Fruit fly (Drosophila melanogaster) whole organism, prepupa: ENCODE data around the gene Abcd1.

Experiments
- CG10631 ChIP-seq: fragments of 200-800 bp; sonication (Bioruptor generic); optimal IDR thresholded peaks from 2 replicates; lab custom pipeline; 2016; ENCODE audit warnings: missing biosample characterization, missing genetic modification characterization
- CG10669 ChIP-seq: fragments of 200-800 bp; sonication (Bioruptor generic); optimal IDR thresholded peaks from 3 replicates; lab custom pipeline; 2018; ENCODE audit warnings: missing biosample characterization, mild to moderate bottlenecking, missing genetic modification characterization, moderate library complexity
- CG11902 ChIP-seq: fragments of 200-800 bp; sonication (Bioruptor generic); optimal IDR thresholded peaks from 3 replicates; lab custom pipeline; 2016; ENCODE audit warnings: missing biosample characterization, missing genetic modification characterization
- CG3032 ChIP-seq: fragments of 200-800 bp; optimal IDR thresholded peaks from 2 replicates; lab custom pipeline; 2019; ENCODE audit warnings: missing biosample characterization, mild to moderate bottlenecking, missing genetic modification characterization, moderate library complexity
- CG31627 ChIP-seq: fragments of 200-800 bp; sonication (Bioruptor generic); optimal IDR thresholded peaks from 3 replicates; lab custom pipeline; 2016; ENCODE audit warnings: missing biosample characterization, missing genetic modification characterization
- CG32006 ChIP-seq: fragments of 200-800 bp; sonication (Bioruptor generic); optimal IDR thresholded peaks from 3 replicates; lab custom pipeline; 2017; ENCODE audit warnings: missing biosample characterization, mild to moderate bottlenecking, missing genetic modification characterization
- CG3919 ChIP-seq: fragments of 200-800 bp; sonication (Bioruptor generic); optimal IDR thresholded peaks from 3 replicates; lab custom pipeline; 2016; ENCODE audit warnings: missing biosample characterization, missing genetic modification characterization
- CG4318 ChIP-seq: fragments of 200-800 bp; sonication (Bioruptor generic); optimal IDR thresholded peaks from 3 replicates; lab custom pipeline; 2017; ENCODE audit warnings: missing biosample characterization, mild to moderate bottlenecking, missing genetic modification characterization
- CG6163 ChIP-seq: fragments of 200-800 bp; sonication (Bioruptor generic); IDR thresholded peaks from 3 replicates; pipeline ENCODE4 v1.3.6; 2022; ENCODE audit warnings: missing biosample characterization, missing genetic modification characterization
- CG6276 ChIP-seq: fragments of 200-800 bp; sonication (Bioruptor generic); optimal IDR thresholded peaks from 2 replicates; lab custom pipeline; 2017; ENCODE audit warnings: missing biosample characterization, mild to moderate bottlenecking, missing genetic modification characterization
- CG6808 ChIP-seq: fragments of 200-800 bp; sonication (Bioruptor generic); optimal IDR thresholded peaks from 3 replicates; lab custom pipeline; 2017; ENCODE audit warnings: missing biosample characterization, missing genetic modification characterization, mild to moderate bottlenecking, moderate library complexity, missing genetic modification reagents
- CG7368 ChIP-seq: fragments of 200-800 bp; sonication (Bioruptor generic); optimal IDR thresholded peaks from 3 replicates; lab custom pipeline; 2016; ENCODE audit warnings: missing biosample characterization, missing genetic modification characterization
- CG8632 ChIP-seq: fragments of 200-800 bp; sonication (Bioruptor generic); optimal IDR thresholded peaks from 3 replicates; lab custom pipeline; 2016; ENCODE audit warnings: missing biosample characterization, missing genetic modification characterization
- CG9139 ChIP-seq: fragments of 200-800 bp; sonication (Bioruptor generic); optimal IDR thresholded peaks from 3 replicates; lab custom pipeline; 2017; ENCODE audit warnings: missing biosample characterization, mild to moderate bottlenecking, missing genetic modification characterization
- Eip75B ChIP-seq: fragments of 200-800 bp; sonication (Bioruptor generic); optimal IDR thresholded peaks from 3 replicates; lab custom pipeline; 2016; ENCODE audit warnings: missing biosample characterization, missing genetic modification characterization
- Eip78C ChIP-seq: fragments of 200-800 bp; sonication (Bioruptor generic); peaks from one replicate; lab custom pipeline; 2016; ENCODE audit warnings: missing biosample characterization, missing genetic modification characterization
- Ets21C ChIP-seq: fragments of 200-800 bp; sonication (Bioruptor generic); optimal IDR thresholded peaks from 3 replicates; lab custom pipeline; 2016; ENCODE audit warnings: missing biosample characterization, missing genetic modification characterization
- Ets96B ChIP-seq: fragments of 200-800 bp; optimal IDR thresholded peaks from 2 replicates; lab custom pipeline; 2019; ENCODE audit warnings: missing biosample characterization, mild to moderate bottlenecking, missing genetic modification characterization, moderate library complexity
- Gug ChIP-seq: fragments of 200-800 bp; sonication (Bioruptor generic); IDR thresholded peaks from 2 replicates; pipeline ENCODE4 v1.3.6; 2022; ENCODE audit warnings: missing biosample characterization, missing genetic modification characterization
- Hr4 ChIP-seq: fragments of 200-800 bp; sonication (Bioruptor generic); optimal IDR thresholded peaks from 3 replicates; lab custom pipeline; 2016; ENCODE audit warnings: missing biosample characterization, missing genetic modification characterization
- Lpt ChIP-seq: fragments of 200-800 bp; sonication (Bioruptor generic); optimal IDR thresholded peaks from 3 replicates; lab custom pipeline; 2016; ENCODE audit warnings: missing biosample characterization, missing genetic modification characterization
- Met ChIP-seq: fragments of 200-800 bp; sonication (Bioruptor generic); optimal IDR thresholded peaks from 3 replicates; lab custom pipeline; 2016; ENCODE audit warnings: missing biosample characterization, missing genetic modification characterization
- OdsH ChIP-seq: fragments of 200-800 bp; sonication (Bioruptor generic); optimal IDR thresholded peaks from 3 replicates; lab custom pipeline; 2016; ENCODE audit warnings: missing biosample characterization, missing genetic modification characterization
- Sox15 ChIP-seq: fragments of 200-800 bp; sonication (Bioruptor generic); optimal IDR thresholded peaks from 3 replicates; lab custom pipeline; 2016; ENCODE audit warnings: missing biosample characterization, missing genetic modification characterization
- achi ChIP-seq: fragments of 200-800 bp; sonication (Bioruptor generic); optimal IDR thresholded peaks from 3 replicates; lab custom pipeline; 2016; ENCODE audit warnings: missing biosample characterization, missing genetic modification characterization
- cyc ChIP-seq: fragments of 200-800 bp; sonication (Bioruptor generic); optimal IDR thresholded peaks from 3 replicates; lab custom pipeline; 2016; ENCODE audit warnings: missing biosample characterization, missing genetic modification characterization
- dsx ChIP-seq: fragments of 200-800 bp; optimal IDR thresholded peaks from 3 replicates; lab custom pipeline; 2019; ENCODE audit warnings: missing biosample characterization, mild to moderate bottlenecking, missing genetic modification characterization, moderate library complexity; ENCODE audit not compliant: poor library complexity, severe bottlenecking
- eg ChIP-seq: fragments of 200-800 bp; sonication (Bioruptor generic); IDR thresholded peaks from 3 replicates; pipeline ENCODE4 v1.3.6; 2022; ENCODE audit warnings: missing biosample characterization, missing genetic modification characterization
- esn ChIP-seq: fragments of 200-800 bp; sonication (Bioruptor generic); optimal IDR thresholded peaks from 2 replicates; lab custom pipeline; 2016; ENCODE audit warnings: missing biosample characterization, mild to moderate bottlenecking, missing genetic modification characterization, moderate library complexity
- fd59A ChIP-seq: fragments of 200-800 bp; sonication (Bioruptor generic); optimal IDR thresholded peaks from 2 replicates; lab custom pipeline; 2017; ENCODE audit warnings: missing biosample characterization, mild to moderate bottlenecking, missing genetic modification characterization, missing genetic modification reagents
- fkh ChIP-seq: fragments of 200-800 bp; sonication (Bioruptor generic); optimal IDR thresholded peaks from 3 replicates; lab custom pipeline; 2017; ENCODE audit warnings: missing biosample characterization, mild to moderate bottlenecking, missing genetic modification characterization, moderate library complexity
- lz ChIP-seq: fragments of 200-800 bp; sonication (Bioruptor generic); optimal IDR thresholded peaks from 3 replicates; lab custom pipeline; 2016; ENCODE audit warnings: missing biosample characterization, missing genetic modification characterization
- net ChIP-seq: fragments of 200-800 bp; sonication (Bioruptor generic); optimal IDR thresholded peaks from 3 replicates; lab custom pipeline; 2016; ENCODE audit warnings: missing biosample characterization, missing genetic modification characterization
- ss ChIP-seq, 2 experiments: fragments of 200-800 bp; sonication (Bioruptor generic); optimal IDR thresholded peaks; 2 replicates in 1 of 2; 3 replicates in 1 of 2; lab custom pipeline; 2017 to 2018; ENCODE audit warnings: mild to moderate bottlenecking in 2 of 2, missing biosample characterization in 2 of 2, missing genetic modification characterization in 2 of 2, moderate library complexity in 1 of 2
- vri ChIP-seq: fragments of 200-800 bp; sonication (Bioruptor generic); optimal IDR thresholded peaks from 3 replicates; lab custom pipeline; 2016; ENCODE audit warnings: missing biosample characterization, mild to moderate bottlenecking, missing genetic modification characterization

The Abcd1 gene

DNA sequence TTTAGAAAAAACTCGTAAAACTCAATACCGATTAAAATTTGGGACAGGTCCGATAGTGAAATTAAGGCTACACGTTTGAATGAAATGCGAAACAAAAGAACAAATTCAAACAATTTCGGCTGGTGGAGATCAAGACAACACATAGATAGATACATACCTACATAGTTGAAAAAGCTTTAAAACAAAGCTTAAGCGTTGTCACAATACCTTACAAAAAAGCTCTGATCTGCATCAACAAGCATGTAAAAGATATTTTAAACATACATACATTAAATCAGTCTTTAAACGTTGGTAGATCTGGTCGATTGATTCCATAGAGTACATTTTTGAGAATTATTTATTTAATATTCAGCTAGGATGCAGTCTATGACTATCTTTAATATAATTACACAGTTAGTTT, 34.0 kb upstream of the Abcd1 start, which contains the start of the genes CG31999 and yellow-h:
CG31999 (minus strand) TSS at position 101 of the 400 bp plus-strand sequence.
yellow-h (plus strand) TSS at position 275 of the 400 bp plus-strand sequence.
- TF ChIP-seq Eip78C (GFP tag; lab: Kevin White, UChicago) (peak; percentile 47), CG7368 (GFP tag; lab: Kevin White, UChicago) (no peak), Lpt (GFP tag; lab: Kevin White, UChicago) (no peak), Sox15 (GFP tag; lab: Kevin White, UChicago) (no peak), Ets96B (tag; lab: Kevin White, UChicago) (no peak), CG8632 (GFP tag; lab: Kevin White, UChicago) (no peak), net (GFP tag; lab: Kevin White, UChicago) (no peak)

DNA sequence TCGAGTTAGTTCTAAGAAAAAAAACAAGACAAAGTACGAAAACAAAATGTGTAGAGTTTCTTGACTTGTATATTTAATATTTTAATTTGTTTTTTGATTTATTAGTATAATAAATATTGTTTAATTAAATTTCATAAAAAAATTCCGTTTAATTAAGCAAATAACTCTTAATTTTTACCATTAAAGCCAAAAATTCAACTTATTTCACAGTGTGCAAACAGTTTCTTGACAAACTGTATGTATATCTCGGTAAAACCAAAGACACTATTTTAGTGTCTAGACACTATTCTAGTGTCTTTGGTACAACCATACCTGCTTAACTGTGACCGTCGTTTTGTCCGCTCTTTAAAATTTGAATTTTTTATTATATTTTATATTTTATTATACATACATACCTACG, 33.1 kb upstream of the Abcd1 start:
- no peak for TF ChIP-seq esn (GFP tag; lab: Kevin White, UChicago)
- TF ChIP-seq Gug: no peak
- TF ChIP-seq fd59A (GFP tag; lab: Kevin White, UChicago): no peak
- no peak for TF ChIP-seq eg (GFP tag; lab: Robert Waterston, UW)
- no peak for TF ChIP-seq CG31627 (GFP tag; lab: Kevin White, UChicago)
- TF ChIP-seq CG3032 (tag; lab: Kevin White, UChicago): no peak
- no peak for TF ChIP-seq CG3919 (GFP tag; lab: Kevin White, UChicago)
- TF ChIP-seq Ets21C (GFP tag; lab: Kevin White, UChicago): no peak
- no peak for TF ChIP-seq Met
- no peak for TF ChIP-seq dsx (GFP tag; lab: Kevin White, UChicago)
- no peak for TF ChIP-seq achi (GFP tag; lab: Kevin White, UChicago)
- no peak for TF ChIP-seq Hr4 (GFP tag; lab: Kevin White, UChicago)

DNA sequence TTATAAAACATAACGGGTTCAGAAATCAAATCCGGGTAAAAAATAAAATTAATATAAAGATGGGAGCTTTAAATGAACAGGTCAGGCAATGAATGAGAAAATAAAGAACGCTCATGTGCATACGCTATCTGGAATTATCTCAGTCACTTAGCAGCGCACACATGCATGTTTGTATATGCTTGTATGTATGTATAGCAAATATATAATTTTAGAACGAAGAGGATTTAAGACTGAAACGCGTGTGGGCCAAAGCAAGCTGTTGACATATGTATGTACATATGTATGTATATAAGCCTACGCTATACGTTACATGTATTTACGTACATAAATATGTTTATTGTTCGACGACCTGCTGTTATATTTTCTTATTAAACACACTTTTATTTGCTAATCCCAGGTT, 32.2 kb upstream of the Abcd1 start:
- peak; percentile 30 for TF ChIP-seq esn (GFP tag; lab: Kevin White, UChicago)
- TF ChIP-seq Eip75B (GFP tag; lab: Kevin White, UChicago): peak; percentile 20
- no peak for TF ChIP-seq CG7368 (GFP tag; lab: Kevin White, UChicago)
- TF ChIP-seq CG8632 (GFP tag; lab: Kevin White, UChicago): no peak
- TF ChIP-seq CG4318 (GFP tag; lab: Kevin White, UChicago): no peak
- peak; percentile 92 for TF ChIP-seq fkh
- TF ChIP-seq CG6163 (GFP tag; lab: Robert Waterston, UW): no peak
- peak; percentile 72 for TF ChIP-seq Eip78C (GFP tag; lab: Kevin White, UChicago)
- peak; percentile 15 for TF ChIP-seq CG6808
- no peak for TF ChIP-seq cyc (GFP tag; lab: Kevin White, UChicago)
- TF ChIP-seq Met: peak; percentile 28
- TF ChIP-seq eg (GFP tag; lab: Robert Waterston, UW): no peak
- peak; percentile 8 for TF ChIP-seq CG9139 (GFP tag; lab: Kevin White, UChicago)
- TF ChIP-seq achi (GFP tag; lab: Kevin White, UChicago): no peak

DNA sequence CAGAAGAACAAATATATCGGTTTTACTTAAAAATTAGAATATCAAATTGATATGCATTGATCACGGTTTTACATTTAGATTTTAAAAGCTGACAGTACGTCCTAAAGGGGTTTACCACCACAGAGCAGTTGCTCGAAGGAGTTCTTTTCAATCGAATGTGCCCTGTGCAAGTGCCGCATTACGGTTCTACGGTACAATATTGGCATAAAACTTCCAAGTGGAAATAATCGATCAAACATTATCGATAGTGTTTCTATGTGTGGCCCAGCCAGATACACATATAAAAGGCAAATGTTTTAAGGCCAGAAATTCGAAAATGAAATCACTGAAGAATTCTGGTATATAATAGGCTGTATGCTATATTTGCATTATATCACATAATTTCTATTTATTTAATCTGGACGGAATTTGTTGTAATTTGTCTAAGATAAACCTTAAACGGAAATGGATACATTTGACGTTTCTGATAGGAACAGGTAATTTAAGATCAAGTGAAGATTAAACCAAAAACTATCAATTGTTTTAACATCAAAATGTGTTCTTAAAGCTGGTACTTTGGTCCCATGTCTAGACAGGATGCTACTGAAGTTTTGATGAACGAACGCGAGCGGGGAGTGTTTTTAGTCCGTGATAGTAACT, 16.5 kb upstream of the Abcd1 start, which contains the start of gene Crk:
Crk (plus strand) TSS at position 214 of the 639 bp plus-strand sequence.
- no peak for TF ChIP-seq Eip78C (GFP tag; lab: Kevin White, UChicago)
- no peak for TF ChIP-seq lz (GFP tag; lab: Kevin White, UChicago)
- peak; percentile 25 for TF ChIP-seq cyc (GFP tag; lab: Kevin White, UChicago)
- TF ChIP-seq CG3032 (tag; lab: Kevin White, UChicago): peak; percentile 24
- peak; percentile 1 for TF ChIP-seq OdsH (GFP tag; lab: Kevin White, UChicago)

DNA sequence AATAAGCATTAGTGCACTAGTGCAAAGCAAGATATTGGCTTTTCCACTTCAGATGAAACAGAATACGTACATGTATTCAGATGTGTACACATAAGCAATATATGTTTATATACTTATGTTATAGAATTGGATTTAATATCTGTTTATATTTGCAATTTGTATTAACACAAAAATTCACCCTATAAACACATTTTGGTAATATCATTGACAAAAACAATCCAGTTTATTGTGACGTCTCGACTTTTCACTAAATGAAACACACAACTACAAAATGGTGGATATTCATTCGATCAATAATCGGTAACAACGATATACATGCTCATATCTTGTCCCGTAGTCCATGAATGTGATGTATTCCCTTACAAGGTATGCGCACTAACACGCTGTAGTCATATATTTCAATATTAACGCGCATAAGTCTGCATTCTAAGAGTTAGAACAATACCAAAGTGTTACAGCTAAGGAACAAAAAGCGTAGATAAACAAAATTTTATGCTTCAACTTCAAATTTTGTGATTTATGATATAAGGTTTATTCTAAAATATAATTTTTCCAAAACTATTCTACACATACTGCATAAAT, 12.1 kb upstream of the Abcd1 start, which contains the start of gene CG31998:
CG31998 (minus strand) TSS at position 275 of the 582 bp plus-strand sequence.
- TF ChIP-seq cyc (GFP tag; lab: Kevin White, UChicago) (peak; percentile 23), vri (GFP tag; lab: Kevin White, UChicago) (no peak), CG10631 (no peak), CG3032 (tag; lab: Kevin White, UChicago) (peak; percentile 37), esn (GFP tag; lab: Kevin White, UChicago) (peak; percentile 8), OdsH (GFP tag; lab: Kevin White, UChicago) (no peak), CG6808 (no peak), CG9139 (GFP tag; lab: Kevin White, UChicago) (no peak), CG4318 (GFP tag; lab: Kevin White, UChicago) (no peak), CG32006 (GFP tag; lab: Kevin White, UChicago) (no peak), CG10669 (GFP tag; lab: Kevin White, UChicago) (no peak), CG6276 (GFP tag; lab: Kevin White, UChicago) (no peak), Hr4 (GFP tag; lab: Kevin White, UChicago) (no peak), CG11902 (GFP tag; lab: Kevin White, UChicago) (no peak), CG7368 (GFP tag; lab: Kevin White, UChicago) (no peak), ss (GFP tag; optimal IDR thresholded peaks at IDR 0.05; lab: Kevin White, UChicago) (no peak)
- TF ChIP-seq, all 60 proteins: peak for 3
